Fruit fly (Drosophila melanogaster) whole organism, embryonic: Measurements from ENCODE around the gene Pex16.

ENCODE experiments used
- B-H1 ChIP-seq: fragments of 200-800 bp; sonication (Bioruptor generic); IDR thresholded peaks from 3 replicates; pipeline ENCODE4 v1.3.6; 2022; ENCODE audit warnings: missing biosample characterization, missing genetic modification characterization
- Blimp-1 ChIP-seq: fragments of 200-800 bp; sonication (Bioruptor generic); optimal IDR thresholded peaks from 3 replicates; lab custom pipeline; 2018; ENCODE audit warnings: missing biosample characterization, missing genetic modification characterization, mild to moderate bottlenecking, moderate library complexity, missing genetic modification reagents
- CG10147 ChIP-seq: fragments of 200-800 bp; sonication (Bioruptor generic); optimal IDR thresholded peaks from 2 replicates; lab custom pipeline; 2019; ENCODE audit warnings: missing biosample characterization, mild to moderate bottlenecking, missing genetic modification characterization, moderate library complexity
- CG11695 ChIP-seq: fragments of 200-800 bp; sonication (Bioruptor generic); IDR thresholded peaks from 3 replicates; pipeline ENCODE4 v1.3.6; 2022; ENCODE audit warnings: missing biosample characterization, missing genetic modification characterization
- CG11696 ChIP-seq: fragments of 200-800 bp; sonication (Bioruptor generic); IDR thresholded peaks from 2 replicates; pipeline ENCODE4 v1.3.6; 2022; ENCODE audit warnings: missing biosample characterization, missing genetic modification characterization
- CG12219 ChIP-seq: fragments of 200-800 bp; sonication (Bioruptor generic); optimal IDR thresholded peaks from 3 replicates; lab custom pipeline; 2018; ENCODE audit warnings: missing biosample characterization, mild to moderate bottlenecking, missing genetic modification characterization
- CG12942 ChIP-seq: fragments of 200-800 bp; sonication (Bioruptor generic); optimal IDR thresholded peaks from 3 replicates; lab custom pipeline; 2016; ENCODE audit warnings: missing biosample characterization, missing genetic modification characterization
- CG15073 ChIP-seq: fragments of 200-800 bp; sonication (Bioruptor generic); optimal IDR thresholded peaks from 2 replicates; lab custom pipeline; 2016; ENCODE audit warnings: missing biosample characterization, missing genetic modification characterization
- CG17612 ChIP-seq: fragments of 200-800 bp; sonication (Bioruptor generic); IDR thresholded peaks from 2 replicates; pipeline ENCODE4 v1.3.6; 2022; ENCODE audit warnings: missing biosample characterization, missing genetic modification characterization
- CG18476 ChIP-seq: fragments of 200-800 bp; sonication (Bioruptor generic); optimal IDR thresholded peaks from 2 replicates; lab custom pipeline; 2016; ENCODE audit warnings: missing biosample characterization, mild to moderate bottlenecking, missing genetic modification characterization
- CG18599 ChIP-seq: fragments of 200-800 bp; sonication (Bioruptor generic); optimal IDR thresholded peaks from 3 replicates; lab custom pipeline; 2017; ENCODE audit warnings: missing biosample characterization, missing genetic modification characterization, mild to moderate bottlenecking, moderate library complexity, missing genetic modification reagents
- CG18619 ChIP-seq: fragments of 200-800 bp; sonication (Bioruptor generic); optimal IDR thresholded peaks from 3 replicates; lab custom pipeline; 2017; ENCODE audit warnings: missing biosample characterization, mild to moderate bottlenecking, missing genetic modification characterization
- CG2712 ChIP-seq: fragments of 200-800 bp; optimal IDR thresholded peaks from 3 replicates; lab custom pipeline; 2019; ENCODE audit warnings: missing biosample characterization, mild to moderate bottlenecking, missing genetic modification characterization, moderate library complexity
- CG30020 ChIP-seq: fragments of 200-800 bp; optimal IDR thresholded peaks from 2 replicates; lab custom pipeline; 2019; ENCODE audit warnings: missing biosample characterization, mild to moderate bottlenecking, missing genetic modification characterization, moderate library complexity
- CG3726 ChIP-seq: fragments of 200-800 bp; sonication (Bioruptor generic); IDR thresholded peaks from 3 replicates; pipeline ENCODE4, ENCODE4 v1.3.6; 2022; ENCODE audit warnings: missing biosample characterization, missing genetic modification characterization
- CG3995 ChIP-seq: fragments of 200-800 bp; sonication (Bioruptor generic); optimal IDR thresholded peaks from 3 replicates; lab custom pipeline; 2016; ENCODE audit warnings: missing biosample characterization, missing genetic modification characterization
- CG6791 ChIP-seq: fragments of 200-800 bp; sonication (Bioruptor generic); IDR thresholded peaks from 3 replicates; pipeline ENCODE4 v1.3.6; 2022; ENCODE audit warnings: missing biosample characterization, missing genetic modification characterization; ENCODE audit not compliant: partially characterized antibody
- CG7745 ChIP-seq: fragments of 200-800 bp; sonication (Bioruptor generic); optimal IDR thresholded peaks from 2 replicates; lab custom pipeline; 2018; ENCODE audit warnings: missing biosample characterization, mild to moderate bottlenecking, missing genetic modification characterization, moderate library complexity
- CG7786 ChIP-seq: fragments of 200-800 bp; sonication (Bioruptor generic); optimal IDR thresholded peaks from 2 replicates; lab custom pipeline; 2016; ENCODE audit warnings: missing biosample characterization, missing genetic modification characterization
- D ChIP-seq, 2 experiments: fragments of 200-800 bp in 1 of 2; fragments of >200 bp in 1 of 2; sonication (Bioruptor generic) in 1 of 2; optimal IDR thresholded peaks; 2 replicates in 1 of 2; 3 replicates in 1 of 2; lab custom pipeline; 2017; ENCODE audit warnings: mild to moderate bottlenecking in 1 of 2, missing biosample characterization in 1 of 2, missing genetic modification characterization in 1 of 2, missing genetic modification reagents in 1 of 2
- D19B ChIP-seq: fragments of 200-800 bp; sonication (Bioruptor generic); optimal IDR thresholded peaks from 2 replicates; lab custom pipeline; 2017; ENCODE audit warnings: missing biosample characterization, mild to moderate bottlenecking, missing genetic modification characterization
- Dek ChIP-seq: fragments of 200-800 bp; sonication (Bioruptor generic); optimal IDR thresholded peaks from 3 replicates; lab custom pipeline; 2019; ENCODE audit warnings: missing biosample characterization, mild to moderate bottlenecking, missing genetic modification characterization, moderate library complexity
- Dref ChIP-seq: fragments of 200-800 bp; sonication (Bioruptor generic); IDR thresholded peaks from 2 replicates; pipeline ENCODE4 v1.3.6; 2022; ENCODE audit warnings: missing biosample characterization, missing genetic modification characterization
- Elba2 ChIP-seq: fragments of 200-800 bp; sonication (Bioruptor generic); optimal IDR thresholded peaks from 3 replicates; lab custom pipeline; 2016; ENCODE audit warnings: missing biosample characterization, missing genetic modification characterization
- H15 ChIP-seq: fragments of 200-800 bp; sonication (Bioruptor generic); IDR thresholded peaks from 3 replicates; pipeline ENCODE4 v1.3.6; 2022; ENCODE audit warnings: missing biosample characterization, missing genetic modification characterization
- Scr ChIP-seq: fragments of 200-800 bp; sonication (Bioruptor generic); IDR thresholded peaks from 2 replicates; pipeline ENCODE4 v1.3.6; 2022; ENCODE audit warnings: missing biosample characterization, missing genetic modification characterization; ENCODE audit not compliant: partially characterized antibody
- Stat92E ChIP-seq, 3 experiments: fragments of >200 bp in 2 of 3; fragments of 200-800 bp in 1 of 3; sonication (Bioruptor generic) in 1 of 3; optimal IDR thresholded peaks; 2 replicates each; lab custom pipeline; 2017 to 2019; ENCODE audit warnings: missing biosample characterization in 3 of 3, missing genetic modification characterization in 3 of 3, mild to moderate bottlenecking in 1 of 3, moderate library complexity in 1 of 3
- abd-A ChIP-seq: fragments of 200-800 bp; sonication (Bioruptor generic); optimal IDR thresholded peaks from 3 replicates; lab custom pipeline; 2019; ENCODE audit warnings: missing biosample characterization, mild to moderate bottlenecking, missing genetic modification characterization, moderate library complexity
- bab2 ChIP-seq: fragments of 200-800 bp; sonication (Bioruptor generic); optimal IDR thresholded peaks from 2 replicates; lab custom pipeline; 2016; ENCODE audit warnings: missing biosample characterization, missing genetic modification characterization
- bsh ChIP-seq, 2 experiments: fragments of 200-800 bp; sonication (Bioruptor generic); optimal IDR thresholded peaks; 2 replicates each; lab custom pipeline; 2017 to 2018; ENCODE audit warnings: mild to moderate bottlenecking in 2 of 2, missing biosample characterization in 2 of 2, missing genetic modification characterization in 2 of 2, moderate library complexity in 1 of 2
- btn ChIP-seq: fragments of 200-800 bp; sonication (Bioruptor generic); optimal IDR thresholded peaks from 2 replicates; lab custom pipeline; 2016; ENCODE audit warnings: missing biosample characterization, missing genetic modification characterization
- disco-r ChIP-seq: fragments of 200-800 bp; sonication (Bioruptor generic); optimal IDR thresholded peaks from 2 replicates; lab custom pipeline; 2016; ENCODE audit warnings: missing biosample characterization, missing genetic modification characterization
- eve ChIP-seq, 2 experiments: fragments of >200 bp; optimal IDR thresholded peaks; 2 replicates each; lab custom pipeline; 2017; ENCODE audit warnings: missing biosample characterization in 2 of 2, missing genetic modification characterization in 2 of 2
- gem ChIP-seq: fragments of 200-800 bp; sonication (Bioruptor generic); optimal IDR thresholded peaks from 2 replicates; lab custom pipeline; 2019; ENCODE audit warnings: missing biosample characterization, mild to moderate bottlenecking, missing genetic modification characterization, moderate library complexity
- gsb-n ChIP-seq: fragments of 200-800 bp; sonication (Bioruptor generic); optimal IDR thresholded peaks from 3 replicates; lab custom pipeline; 2018; ENCODE audit warnings: missing biosample characterization, mild to moderate bottlenecking, missing genetic modification characterization
- mam ChIP-seq: fragments of 200-800 bp; sonication (Bioruptor generic); optimal IDR thresholded peaks from 3 replicates; lab custom pipeline; 2016; ENCODE audit warnings: missing biosample characterization, missing genetic modification characterization
- mld ChIP-seq: fragments of 200-800 bp; sonication (Bioruptor generic); IDR thresholded peaks from 3 replicates; pipeline ENCODE4 v1.3.6; 2022; ENCODE audit warnings: missing biosample characterization, missing genetic modification characterization; ENCODE audit not compliant: partially characterized antibody
- nerfin-1 ChIP-seq: fragments of 200-800 bp; sonication (Bioruptor generic); optimal IDR thresholded peaks from 3 replicates; lab custom pipeline; 2019; ENCODE audit warnings: missing biosample characterization, mild to moderate bottlenecking, missing genetic modification characterization, moderate library complexity
- nerfin-2 ChIP-seq: fragments of 200-800 bp; sonication (Bioruptor generic); IDR thresholded peaks from 2 replicates; pipeline ENCODE4 v1.3.6; 2022; ENCODE audit warnings: missing biosample characterization, missing genetic modification characterization; ENCODE audit not compliant: partially characterized antibody
- otp ChIP-seq: fragments of 200-800 bp; sonication (Bioruptor generic); IDR thresholded peaks from 3 replicates; pipeline ENCODE4, ENCODE4 v1.3.6; 2022; ENCODE audit warnings: missing biosample characterization, missing genetic modification characterization
- pb ChIP-seq: fragments of 200-800 bp; sonication (Bioruptor generic); optimal IDR thresholded peaks from 3 replicates; lab custom pipeline; 2016; ENCODE audit warnings: missing biosample characterization, missing genetic modification characterization
- pita ChIP-seq: fragments of 200-800 bp; sonication (Bioruptor generic); optimal IDR thresholded peaks from 2 replicates; lab custom pipeline; 2017; ENCODE audit warnings: missing biosample characterization, mild to moderate bottlenecking, missing genetic modification characterization
- psq ChIP-seq: fragments of 200-800 bp; sonication (Bioruptor generic); optimal IDR thresholded peaks from 2 replicates; lab custom pipeline; 2017; ENCODE audit warnings: missing biosample characterization, missing genetic modification characterization
- sens-2 ChIP-seq: fragments of 200-800 bp; sonication (Bioruptor generic); IDR thresholded peaks from 2 replicates; pipeline ENCODE4 v1.3.6; 2022; ENCODE audit warnings: missing biosample characterization, missing genetic modification characterization
- shn ChIP-seq: fragments of 200-800 bp; sonication (Bioruptor generic); optimal IDR thresholded peaks from 3 replicates; lab custom pipeline; 2016; ENCODE audit warnings: missing biosample characterization, missing genetic modification characterization
- sim ChIP-seq: fragments of 200-800 bp; sonication (Bioruptor generic); IDR thresholded peaks from 2 replicates; pipeline ENCODE4 v1.3.6; 2022; ENCODE audit warnings: missing biosample characterization, missing genetic modification characterization
- sima ChIP-seq: fragments of 200-800 bp; sonication (Bioruptor generic); optimal IDR thresholded peaks from 2 replicates; lab custom pipeline; 2016; ENCODE audit warnings: missing biosample characterization, missing genetic modification characterization
- stc ChIP-seq: fragments of 200-800 bp; sonication (Bioruptor generic); IDR thresholded peaks from 2 replicates; pipeline ENCODE4 v1.3.6; 2022; ENCODE audit warnings: missing biosample characterization, missing genetic modification characterization
- toy ChIP-seq: fragments of 200-800 bp; sonication (Bioruptor generic); IDR thresholded peaks from 2 replicates; pipeline ENCODE4 v1.3.6; 2022; ENCODE audit warnings: missing biosample characterization, missing genetic modification characterization
- yki ChIP-seq: fragments of >200 bp; optimal IDR thresholded peaks from 3 replicates; lab custom pipeline; 2018

The Pex16 gene

DNA sequence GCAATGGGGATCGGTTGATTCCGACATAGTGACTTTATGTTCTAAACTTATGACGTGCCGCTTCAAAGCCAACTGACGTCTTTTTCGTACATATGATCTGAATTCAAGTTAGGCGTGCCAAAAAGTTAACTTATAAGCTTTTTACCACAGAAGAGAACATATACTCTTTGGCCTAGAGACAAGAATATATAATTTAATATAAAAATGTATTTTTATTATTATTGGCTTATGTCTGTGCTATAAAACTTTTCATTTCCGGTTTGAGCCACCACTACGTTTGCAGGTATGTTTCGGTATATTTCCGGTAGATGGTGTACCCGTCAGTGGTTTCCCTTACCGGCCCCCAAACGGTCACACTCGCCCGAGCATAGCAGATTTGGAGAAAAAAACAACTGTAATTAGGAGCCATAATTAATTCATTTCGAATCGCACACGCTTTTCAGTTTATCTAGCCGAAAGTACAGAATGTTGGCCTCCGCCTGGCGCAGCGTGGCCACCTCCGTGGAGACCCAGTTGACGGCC, 20.3 kb upstream of the Pex16 start, which contains the start of the genes CG3698 and tzn (continued):
- TF ChIP-seq CG10147 (GFP tag; lab: Kevin White, UChicago) = peak; percentile 90
- TF ChIP-seq Elba2 (GFP tag; lab: Kevin White, UChicago) = peak; percentile 57
- TF ChIP-seq D19B = peak; percentile 86
- TF ChIP-seq eve (GFP tag; optimal IDR thresholded peaks at IDR 0.05; lab: Kevin White, UChicago) = no peak
- no peak for TF ChIP-seq yki (lab: Kevin White, UChicago)
- peak; percentile 76 for TF ChIP-seq CG11695
- peak; percentile 78; the same call in 1 of the 2 replicates for TF ChIP-seq CG17612
- peak; percentile 82 for TF ChIP-seq sim (GFP tag; lab: Robert Waterston, UW)
- TF ChIP-seq CG18476 (GFP tag; lab: Kevin White, UChicago) = peak; percentile 67
- TF ChIP-seq pb (GFP tag; lab: Kevin White, UChicago) = peak; percentile 87
- no peak for TF ChIP-seq abd-A (tag; lab: Kevin White, UChicago)
- TF ChIP-seq disco-r (GFP tag; lab: Kevin White, UChicago) = peak; percentile 80
- TF ChIP-seq Dref (GFP tag; lab: Robert Waterston, UW) = peak; percentile 52
- TF ChIP-seq H15 = peak; percentile 94
- TF ChIP-seq D (optimal IDR thresholded peaks at IDR 0.05; lab: Kevin White, UChicago) = peak; percentile 16
- peak; percentile 94 for TF ChIP-seq D (GFP tag; optimal IDR thresholded peaks at IDR 0.05; lab: Kevin White, UChicago)
- no peak for TF ChIP-seq nerfin-2
- peak; percentile 85 for TF ChIP-seq nerfin-1 (tag; lab: Kevin White, UChicago)
- peak; percentile 77 for TF ChIP-seq bab2 (GFP tag; lab: Kevin White, UChicago)
- peak; percentile 92 for TF ChIP-seq gsb-n
- peak; percentile 62 for TF ChIP-seq CG7786
- TF ChIP-seq gem (tag; lab: Kevin White, UChicago) = no peak
- peak; percentile 81 for TF ChIP-seq CG3995 (GFP tag; lab: Kevin White, UChicago)
- TF ChIP-seq Scr (GFP tag; lab: Robert Waterston, UW) = no peak
- TF ChIP-seq CG2712 = peak; percentile 91
- peak; percentile 71 for TF ChIP-seq btn (GFP tag; lab: Kevin White, UChicago)
- no peak for TF ChIP-seq Blimp-1 (GFP tag; lab: Kevin White, UChicago)
- TF ChIP-seq sens-2 = peak; percentile 95
- no peak for TF ChIP-seq CG6791 (GFP tag; lab: Robert Waterston, UW)
- peak in 1 of 2 experiments; percentile 89 for TF ChIP-seq bsh (GFP tag; optimal IDR thresholded peaks at IDR 0.05; lab: Kevin White, UChicago)
- peak; percentile 83 for TF ChIP-seq shn (GFP tag; lab: Kevin White, UChicago)
- peak; percentile 76 for TF ChIP-seq sima (GFP tag; lab: Kevin White, UChicago)
- TF ChIP-seq CG12219 (GFP tag; lab: Kevin White, UChicago) = peak; percentile 88
- peak; percentile 96 for TF ChIP-seq CG18619 (GFP tag; lab: Kevin White, UChicago)
- TF ChIP-seq CG12942 = peak; percentile 89
- TF ChIP-seq CG3726 (GFP tag; lab: Robert Waterston, UW) = peak; percentile 89
- peak; percentile 72 for TF ChIP-seq CG11696 (GFP tag; lab: Robert Waterston, UW)
- TF ChIP-seq CG18599 = peak; percentile 93
- TF ChIP-seq CG30020 (tag; lab: Kevin White, UChicago) = peak; percentile 66
- peak; percentile 85 for TF ChIP-seq pita
- peak; percentile 96 for TF ChIP-seq otp (GFP tag; lab: Robert Waterston, UW)
- peak; percentile 87 for TF ChIP-seq Dek
- TF ChIP-seq mld = no peak
- peak; percentile 91 for TF ChIP-seq stc (GFP tag; lab: Robert Waterston, UW)
- TF ChIP-seq mam (GFP tag; lab: Kevin White, UChicago) = peak; percentile 76
- peak; percentile 87 for TF ChIP-seq B-H1 (GFP tag; lab: Robert Waterston, UW)
- TF ChIP-seq CG15073 (GFP tag; lab: Kevin White, UChicago) = peak; percentile 52
- TF ChIP-seq CG7745 (tag; lab: Kevin White, UChicago) = no peak
- TF ChIP-seq Stat92E (GFP tag; optimal IDR thresholded peaks at IDR 0.05; lab: Kevin White, UChicago) = peak in 1 of 3 experiments; percentile 28
- peak; percentile 87 for TF ChIP-seq psq (GFP tag; lab: Kevin White, UChicago)
- TF ChIP-seq toy (GFP tag; lab: Robert Waterston, UW) = peak; percentile 85
